Worm (Caenorhabditis elegans) whole organism, mixed stage, embryonic: ENCODE data around the gene nduc-2.

Source experiments
- nhr-12 ChIP-seq: fragments of 150-350 bp; optimal IDR thresholded peaks from 2 replicates; lab custom pipeline; 2014; ENCODE audit warnings: missing biosample characterization, missing genetic modification characterization
- nhr-237 ChIP-seq: fragments of 150-350 bp; optimal IDR thresholded peaks from 2 replicates; lab custom pipeline; 2014; ENCODE audit warnings: missing biosample characterization, missing genetic modification characterization

- TF ChIP-seq nhr-12 (no peak), nhr-237 (no peak)
Measured at ce11 chrIII:2780283-2780682, 6.4 kb upstream of the nduc-2 start.
